Worm (Caenorhabditis elegans) whole organism, mixed stage, embryonic: ENCODE results near the gene lips-9.

Experiments used
- hlh-1 ChIP-seq: fragments of 150-350 bp; optimal IDR thresholded peaks from 2 replicates; lab custom pipeline; 2014; ENCODE audit warnings: missing biosample characterization, missing genetic modification reagents, missing genetic modification characterization
- unc-62 ChIP-seq: fragments of 150-350 bp; optimal IDR thresholded peaks from 2 replicates; lab custom pipeline; 2014; ENCODE audit warnings: missing biosample characterization, missing genetic modification reagents, missing genetic modification characterization

- TF ChIP-seq hlh-1 (tag; lab: Kevin White, UChicago) = no peak
- TF ChIP-seq unc-62 (GFP tag; lab: Kevin White, UChicago) = no peak
Observed at ce11 chrII:12944587-12945126, 9.5 kb upstream of the lips-9 start.
